Worm (Caenorhabditis elegans): Measurements from ENCODE around the gene sup-10.

ce11 chrX:17544349-17544936 lies 16.3 kb downstream of the sup-10 start:
- TF ChIP-seq elt-3 (tag; optimal IDR thresholded peaks at IDR 0.05) (peak in 1 of 6 experiments; percentile 56), nhr-77 (tag; optimal IDR thresholded peaks at IDR 0.05) (peak; percentile 76), lsy-2 (tag; optimal IDR thresholded peaks at IDR 0.05) (peak; percentile 63 to 70), pqm-1 (tag; optimal IDR thresholded peaks at IDR 0.05) (no peak), snpc-4 (tag; optimal IDR thresholded peaks at IDR 0.05) (peak; percentile 67), sptf-1 (tag; optimal IDR thresholded peaks at IDR 0.05) (no peak), lin-13 (GFP tag; optimal IDR thresholded peaks at IDR 0.05) (peak; percentile 61), dpl-1 (GFP tag; optimal IDR thresholded peaks at IDR 0.05) (peak in 2 of 3 experiments; percentile 8 to 19), nhr-237 (tag; optimal IDR thresholded peaks at IDR 0.05) (peak; percentile 57), unc-130 (tag; optimal IDR thresholded peaks at IDR 0.05) (no peak)
